Worm (Caenorhabditis elegans) whole organism, L2 larva: ENCODE measurements around the gene C55A6.7.

ENCODE experiments used
- C34F6.9 ChIP-seq: fragments of 150-350 bp; optimal IDR thresholded peaks from 2 replicates; lab custom pipeline; 2014; ENCODE audit warnings: missing biosample characterization, missing genetic modification characterization
- F13H6.1 ChIP-seq: sonication (generic microtip); optimal IDR thresholded peaks from 2 replicates; lab custom pipeline; 2016; ENCODE audit warnings: missing genetic modification characterization, missing compliant biosample characterization
- R02D3.7 ChIP-seq: fragments of 150-350 bp; optimal IDR thresholded peaks from 2 replicates; lab custom pipeline; 2014; ENCODE audit warnings: missing biosample characterization, missing genetic modification characterization
- Y55F3AM.14 ChIP-seq: fragments of 200-800 bp; sonication (Bioruptor generic); optimal IDR thresholded peaks from 2 replicates; lab custom pipeline; 2018; ENCODE audit warnings: mild to moderate bottlenecking, missing genetic modification characterization, missing compliant biosample characterization
- ZK546.5 ChIP-seq: sonication (generic microtip); optimal IDR thresholded peaks from 2 replicates; lab custom pipeline; 2017; ENCODE audit warnings: missing biosample characterization, missing genetic modification characterization
- alr-1 ChIP-seq: fragments of 150-350 bp; optimal IDR thresholded peaks from 2 replicates; lab custom pipeline; 2014; ENCODE audit warnings: missing biosample characterization, missing genetic modification characterization
- aly-2 ChIP-seq: fragments of 150-350 bp; optimal IDR thresholded peaks from 2 replicates; lab custom pipeline; 2014; ENCODE audit warnings: missing biosample characterization, missing genetic modification characterization
- ama-1 ChIP-seq: fragments of 150-350 bp; optimal IDR thresholded peaks from 2 replicates; lab custom pipeline; 2018; ENCODE audit warnings: inconsistent platforms
- blmp-1 ChIP-seq: sonication (generic microtip); optimal IDR thresholded peaks from 2 replicates; lab custom pipeline; 2017; ENCODE audit warnings: missing genetic modification characterization, mild to moderate bottlenecking, missing compliant biosample characterization, antibody characterized with exemption, moderate library complexity; ENCODE audit not compliant: insufficient read depth
- ceh-16 ChIP-seq: fragments of 150-350 bp; optimal IDR thresholded peaks from 2 replicates; lab custom pipeline; 2014; ENCODE audit warnings: missing biosample characterization, missing genetic modification characterization
- crh-2 ChIP-seq: sonication (generic microtip); optimal IDR thresholded peaks from 2 replicates; lab custom pipeline; 2017; ENCODE audit warnings: missing biosample characterization, missing genetic modification characterization
- dmd-4 ChIP-seq: sonication (generic microtip); optimal IDR thresholded peaks from 2 replicates; lab custom pipeline; 2017; ENCODE audit warnings: missing biosample characterization, missing genetic modification characterization
- egl-27 ChIP-seq: sonication (generic microtip); optimal IDR thresholded peaks from 3 replicates; lab custom pipeline; 2017; ENCODE audit warnings: missing biosample characterization, missing genetic modification reagents, missing genetic modification characterization
- elt-3 ChIP-seq: sonication (generic microtip); optimal IDR thresholded peaks from 2 replicates; lab custom pipeline; 2017; ENCODE audit warnings: missing biosample characterization, missing genetic modification characterization
- fos-1 ChIP-seq: fragments of 150-350 bp; optimal IDR thresholded peaks from 2 replicates; lab custom pipeline; 2014; ENCODE audit warnings: missing biosample characterization, missing genetic modification characterization
- gmeb-1 ChIP-seq: fragments of 150-350 bp; optimal IDR thresholded peaks from 2 replicates; lab custom pipeline; 2014; ENCODE audit warnings: missing biosample characterization, missing genetic modification characterization
- lin-11 ChIP-seq: fragments of 150-350 bp; sonication (generic microtip); optimal IDR thresholded peaks from 2 replicates; lab custom pipeline; 2014; ENCODE audit warnings: missing biosample characterization, missing genetic modification characterization, inconsistent platforms, mixed read lengths
- lin-13 ChIP-seq: fragments of 150-350 bp; optimal IDR thresholded peaks from 2 replicates; lab custom pipeline; 2014; ENCODE audit warnings: missing biosample characterization, missing genetic modification reagents, missing genetic modification characterization
- lsy-2 ChIP-seq, 2 experiments: fragments of 150-350 bp in 1 of 2; sonication (generic microtip) in 1 of 2; optimal IDR thresholded peaks; 2 replicates each; lab custom pipeline; 2014 to 2017; ENCODE audit warnings: missing biosample characterization in 2 of 2, missing genetic modification characterization in 2 of 2
- mab-5 ChIP-seq: fragments of 150-350 bp; optimal IDR thresholded peaks from 2 replicates; lab custom pipeline; 2014; ENCODE audit warnings: missing biosample characterization, missing genetic modification characterization
- mbf-1 ChIP-seq: sonication (generic microtip); optimal IDR thresholded peaks from 2 replicates; lab custom pipeline; 2017; ENCODE audit warnings: missing biosample characterization, missing genetic modification characterization
- nhr-10 ChIP-seq: sonication (generic microtip); optimal IDR thresholded peaks from 2 replicates; lab custom pipeline; 2017; ENCODE audit warnings: missing biosample characterization, missing genetic modification characterization
- nhr-11 ChIP-seq: fragments of 150-350 bp; optimal IDR thresholded peaks from 2 replicates; lab custom pipeline; 2014; ENCODE audit warnings: missing biosample characterization, missing genetic modification characterization
- nhr-12 ChIP-seq: fragments of 150-350 bp; optimal IDR thresholded peaks from 2 replicates; lab custom pipeline; 2014; ENCODE audit warnings: missing biosample characterization, missing genetic modification characterization
- nhr-129 ChIP-seq: fragments of 150-350 bp; optimal IDR thresholded peaks from 2 replicates; lab custom pipeline; 2014; ENCODE audit warnings: missing biosample characterization, missing genetic modification characterization
- nhr-21 ChIP-seq: fragments of 150-350 bp; optimal IDR thresholded peaks from 2 replicates; lab custom pipeline; 2014; ENCODE audit warnings: missing biosample characterization, missing genetic modification characterization
- nhr-237 ChIP-seq: fragments of 150-350 bp; optimal IDR thresholded peaks from 2 replicates; lab custom pipeline; 2014; ENCODE audit warnings: missing biosample characterization, missing genetic modification characterization
- nhr-25 ChIP-seq: fragments of 150-350 bp; sonication (generic microtip); optimal IDR thresholded peaks from 3 replicates; lab custom pipeline; 2014; ENCODE audit warnings: missing biosample characterization, missing genetic modification characterization
- nhr-6 ChIP-seq: fragments of 150-350 bp; optimal IDR thresholded peaks from 2 replicates; lab custom pipeline; 2014; ENCODE audit warnings: missing biosample characterization, missing genetic modification characterization
- nhr-77 ChIP-seq: fragments of 150-350 bp; optimal IDR thresholded peaks from 2 replicates; lab custom pipeline; 2014; ENCODE audit warnings: missing biosample characterization, missing genetic modification characterization
- peb-1 ChIP-seq: fragments of 150-350 bp; optimal IDR thresholded peaks from 2 replicates; lab custom pipeline; 2014; ENCODE audit warnings: missing biosample characterization, missing genetic modification characterization
- sem-4 ChIP-seq: fragments of 150-350 bp; optimal IDR thresholded peaks from 2 replicates; lab custom pipeline; 2014; ENCODE audit warnings: missing biosample characterization, missing genetic modification reagents, missing genetic modification characterization
- sma-3 ChIP-seq: sonication (generic microtip); optimal IDR thresholded peaks from 2 replicates; lab custom pipeline; 2016; ENCODE audit warnings: missing genetic modification reagents, missing genetic modification characterization, missing compliant biosample characterization
- sma-9 ChIP-seq, 2 experiments: fragments of 150-350 bp in 1 of 2; sonication (generic microtip) in 1 of 2; optimal IDR thresholded peaks; 2 replicates each; lab custom pipeline; 2014 to 2016; ENCODE audit warnings: missing genetic modification characterization in 2 of 2, mild to moderate bottlenecking in 1 of 2, missing biosample characterization in 1 of 2, missing compliant biosample characterization in 1 of 2, missing genetic modification reagents in 1 of 2, moderate library complexity in 1 of 2
- unc-39 ChIP-seq: fragments of 150-350 bp; optimal IDR thresholded peaks from 2 replicates; lab custom pipeline; 2014; ENCODE audit warnings: missing biosample characterization, missing genetic modification characterization
- unc-55 ChIP-seq: fragments of 150-350 bp; sonication (generic microtip); optimal IDR thresholded peaks from 3 replicates; lab custom pipeline; 2014; ENCODE audit warnings: missing biosample characterization, missing genetic modification reagents, missing genetic modification characterization
- unc-62 ChIP-seq: fragments of 150-350 bp; optimal IDR thresholded peaks from 2 replicates; lab custom pipeline; 2014; ENCODE audit warnings: missing biosample characterization, missing genetic modification reagents, missing genetic modification characterization
- zag-1 ChIP-seq: fragments of 150-350 bp; optimal IDR thresholded peaks from 2 replicates; lab custom pipeline; 2014; ENCODE audit warnings: missing biosample characterization, missing genetic modification characterization
- ztf-1 ChIP-seq: fragments of 200-800 bp; sonication (Bioruptor generic); conservative IDR thresholded peaks from 2 replicates; pipeline ENCODE4 v1.3.6; 2022; ENCODE audit warnings: missing genetic modification characterization, missing compliant biosample characterization
- ztf-11 ChIP-seq: sonication (generic microtip); optimal IDR thresholded peaks from 2 replicates; lab custom pipeline; 2017; ENCODE audit warnings: missing biosample characterization, missing genetic modification characterization

The C55A6.7 gene

ce11 chrV:11533365-11533949 lies 13.1 kb upstream of the C55A6.7 start:
- TF ChIP-seq R02D3.7 (tag; lab: Kevin White, UChicago) (no peak), crh-2 (tag; lab: Kevin White, UChicago) (no peak), peb-1 (no peak), F13H6.1 (no peak), zag-1 (no peak), mab-5 (tag; lab: Kevin White, UChicago) (no peak), nhr-21 (tag; lab: Kevin White, UChicago) (no peak), dmd-4 (tag; lab: Kevin White, UChicago) (no peak), mbf-1 (tag; lab: Kevin White, UChicago) (no peak), ztf-11 (tag; lab: Kevin White, UChicago) (no peak), ZK546.5 (tag; lab: Kevin White, UChicago) (no peak)

- TF ChIP-seq sma-3 (GFP tag; lab: Kevin White, UChicago) (peak; percentile 72), R02D3.7 (tag; lab: Kevin White, UChicago) (no peak), lin-13 (GFP tag; lab: Kevin White, UChicago) (no peak), sem-4 (tag; lab: Kevin White, UChicago) (peak; percentile 80), nhr-10 (no peak), sma-9 (GFP tag; optimal IDR thresholded peaks at IDR 0.05; lab: Kevin White, UChicago) (peak; percentile 87), sma-9 (tag; optimal IDR thresholded peaks at IDR 0.05; lab: Kevin White, UChicago) (no peak), lin-11 (no peak), elt-3 (no peak), nhr-12 (tag; lab: Kevin White, UChicago) (no peak), ama-1 (lab: Kevin White, UChicago) (no peak), unc-39 (tag; lab: Kevin White, UChicago) (no peak), Y55F3AM.14 (GFP tag; lab: Kevin White, UChicago) (peak; percentile 61), ZK546.5 (tag; lab: Kevin White, UChicago) (no peak), nhr-11 (no peak), nhr-237 (tag; lab: Kevin White, UChicago) (no peak), nhr-129 (tag; lab: Kevin White, UChicago) (peak; percentile 67), gmeb-1 (tag; lab: Kevin White, UChicago) (no peak), blmp-1 (tag; lab: Kevin White, UChicago) (peak; percentile 100), nhr-21 (tag; lab: Kevin White, UChicago) (peak; percentile 46), ztf-11 (tag; lab: Kevin White, UChicago) (no peak), nhr-25 (tag; lab: Kevin White, UChicago) (peak; percentile 88), nhr-77 (tag; lab: Kevin White, UChicago) (no peak), mbf-1 (tag; lab: Kevin White, UChicago) (no peak), egl-27 (tag; lab: Kevin White, UChicago) (peak; percentile 62), fos-1 (tag; lab: Kevin White, UChicago) (peak; percentile 33)
These were observed 12.6 kb upstream of the C55A6.7 start for ce11 chrV:11532964-11533363.

ce11 chrV:11532535-11532853 lies 12.2 kb upstream of the C55A6.7 start:
- TF ChIP-seq sem-4 (tag; lab: Kevin White, UChicago), result no peak
- TF ChIP-seq mab-5 (tag; lab: Kevin White, UChicago), result no peak
- TF ChIP-seq egl-27 (tag; lab: Kevin White, UChicago), result no peak
- no peak for TF ChIP-seq ZK546.5 (tag; lab: Kevin White, UChicago)
- TF ChIP-seq C34F6.9, result no peak
- TF ChIP-seq ama-1 (lab: Kevin White, UChicago), result peak; percentile 63

ce11 chrV:11531831-11532534 lies 11.7 kb upstream of the C55A6.7 start:
- no peak for TF ChIP-seq elt-3
- TF ChIP-seq dmd-4 (tag; lab: Kevin White, UChicago), result no peak
- peak; percentile 91 for TF ChIP-seq sma-3 (GFP tag; lab: Kevin White, UChicago)
- TF ChIP-seq peb-1, result no peak
- TF ChIP-seq fos-1 (tag; lab: Kevin White, UChicago), result peak; percentile 94
- peak; percentile 19 for TF ChIP-seq mab-5 (tag; lab: Kevin White, UChicago)
- no peak for TF ChIP-seq ama-1 (lab: Kevin White, UChicago)
- peak; percentile 13 to 80 for TF ChIP-seq lsy-2 (tag; optimal IDR thresholded peaks at IDR 0.05; lab: Kevin White, UChicago)
- TF ChIP-seq unc-55 (GFP tag; lab: Kevin White, UChicago), result no peak
- peak; percentile 73 for TF ChIP-seq nhr-6 (tag; lab: Kevin White, UChicago)
- no peak for TF ChIP-seq R02D3.7 (tag; lab: Kevin White, UChicago)
- TF ChIP-seq mbf-1 (tag; lab: Kevin White, UChicago), result no peak
- TF ChIP-seq blmp-1 (tag; lab: Kevin White, UChicago), result peak; percentile 96
- TF ChIP-seq ceh-16 (tag; lab: Kevin White, UChicago), result no peak
- peak; percentile 55 for TF ChIP-seq gmeb-1 (tag; lab: Kevin White, UChicago)
- no peak for TF ChIP-seq nhr-11
- TF ChIP-seq lin-11, result no peak
- TF ChIP-seq ztf-1 (GFP tag; lab: Robert Waterston, UW), result no peak
- TF ChIP-seq lin-13 (GFP tag; lab: Kevin White, UChicago), result peak; percentile 76
- TF ChIP-seq alr-1 (tag; lab: Kevin White, UChicago), result no peak
- TF ChIP-seq nhr-12 (tag; lab: Kevin White, UChicago), result no peak
- TF ChIP-seq nhr-77 (tag; lab: Kevin White, UChicago), result no peak
- TF ChIP-seq zag-1, result no peak
- TF ChIP-seq ZK546.5 (tag; lab: Kevin White, UChicago), result no peak
- TF ChIP-seq nhr-129 (tag; lab: Kevin White, UChicago), result peak; percentile 90
- no peak for TF ChIP-seq ztf-11 (tag; lab: Kevin White, UChicago)
- no peak for TF ChIP-seq unc-39 (tag; lab: Kevin White, UChicago)
- TF ChIP-seq unc-62 (GFP tag; lab: Kevin White, UChicago), result no peak
- peak; percentile 96 for TF ChIP-seq F13H6.1
- peak; percentile 65 for TF ChIP-seq C34F6.9
- no peak for TF ChIP-seq aly-2 (tag; lab: Kevin White, UChicago)
